Worm (Caenorhabditis elegans): ENCODE results near the gene F40F8.3.
A peak's percentile ranks its signal among the peaks of the same experiment; 100 is the strongest.

F40F8.3 gene

DNA sequence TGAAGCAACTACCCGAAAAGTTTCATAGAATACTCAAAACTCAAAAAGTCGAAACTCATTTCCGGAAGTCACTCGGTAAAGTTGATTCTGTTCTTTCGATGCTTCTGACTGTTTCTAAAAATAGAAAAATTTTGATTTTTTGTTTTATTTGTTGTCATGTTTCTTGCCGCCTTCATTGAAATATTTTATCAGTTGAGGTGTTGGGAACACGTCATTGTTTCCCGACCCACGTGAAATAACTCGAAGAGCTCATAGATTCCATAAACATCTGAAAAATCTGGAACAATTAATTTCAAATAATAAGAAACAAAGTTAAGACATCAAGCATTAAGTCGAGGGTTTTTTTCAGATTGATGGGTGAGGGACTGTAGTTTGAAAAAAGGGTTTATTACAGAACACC is 25.9 kb downstream of the F40F8.3 start:
- TF ChIP-seq nhr-237 (tag; optimal IDR thresholded peaks at IDR 0.05): no peak
- no peak for TF ChIP-seq snpc-4 (tag; optimal IDR thresholded peaks at IDR 0.05)
- no peak for TF ChIP-seq mls-2 (tag; optimal IDR thresholded peaks at IDR 0.05)
- no peak for TF ChIP-seq pha-4 (tag; optimal IDR thresholded peaks at IDR 0.05)
- no peak for TF ChIP-seq mep-1 (tag; optimal IDR thresholded peaks at IDR 0.05)
- no peak for TF ChIP-seq ceh-39 (tag; optimal IDR thresholded peaks at IDR 0.05)

DNA sequence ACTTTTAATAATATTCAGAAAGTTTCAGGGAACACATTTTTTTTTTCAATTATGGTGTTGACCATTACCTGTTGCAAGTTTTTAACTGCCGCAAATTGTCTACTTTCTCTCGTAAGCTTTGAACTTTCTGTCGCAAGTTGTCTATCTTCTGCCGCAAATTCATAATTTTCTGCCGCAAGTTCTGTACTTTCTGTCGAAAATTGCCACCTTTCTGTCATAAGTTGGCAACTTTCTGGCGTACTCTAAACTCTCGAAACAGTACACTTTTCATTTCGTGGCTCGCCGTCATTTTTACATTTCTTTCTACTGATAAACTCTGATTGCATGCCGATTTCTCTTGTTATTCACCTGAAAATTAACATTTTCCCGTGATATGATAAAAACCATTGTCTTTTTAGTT is 26.3 kb downstream of the F40F8.3 start:
- no peak for TF ChIP-seq ceh-43 (GFP tag; optimal IDR thresholded peaks at IDR 0.05)
- TF ChIP-seq ceh-83 (GFP tag; optimal IDR thresholded peaks at IDR 0.05): no peak
- no peak for TF ChIP-seq mls-2 (tag; optimal IDR thresholded peaks at IDR 0.05)
- TF ChIP-seq ham-2 (GFP tag; optimal IDR thresholded peaks at IDR 0.05): no peak
- TF ChIP-seq elt-3 (tag; optimal IDR thresholded peaks at IDR 0.05): no peak
- no peak for TF ChIP-seq nhr-28 (tag; optimal IDR thresholded peaks at IDR 0.05)
- no peak for TF ChIP-seq nhr-237 (tag; optimal IDR thresholded peaks at IDR 0.05)
- TF ChIP-seq nhr-76 (tag; optimal IDR thresholded peaks at IDR 0.05): no peak
- TF ChIP-seq flh-1 (GFP tag; optimal IDR thresholded peaks at IDR 0.05): no peak

DNA sequence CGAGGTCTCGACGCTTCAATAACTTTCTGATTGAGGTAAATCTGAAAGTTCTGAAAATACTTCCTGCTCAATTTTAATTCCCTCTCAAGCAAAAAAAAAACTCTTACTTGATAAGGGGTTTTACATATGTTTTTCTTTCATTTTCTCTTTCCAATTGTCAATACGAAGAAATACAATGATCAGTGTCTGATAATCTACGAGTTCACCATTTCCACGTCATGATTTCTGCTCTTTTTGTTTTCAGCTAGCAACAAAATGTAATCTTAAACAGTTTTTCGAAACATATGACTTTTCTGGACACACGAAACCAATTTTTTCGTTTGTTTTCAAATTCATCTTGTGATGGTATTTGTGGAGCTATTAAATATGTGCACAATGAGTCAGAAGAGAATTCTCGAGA is 27.1 kb downstream of the F40F8.3 start:
- TF ChIP-seq tbx-8 (GFP tag; optimal IDR thresholded peaks at IDR 0.05) (no peak), mep-1 (tag; optimal IDR thresholded peaks at IDR 0.05) (no peak), blmp-1 (tag; optimal IDR thresholded peaks at IDR 0.05) (no peak), ces-1 (GFP tag; optimal IDR thresholded peaks at IDR 0.05) (no peak), unc-62 (GFP tag; optimal IDR thresholded peaks at IDR 0.05) (no peak), ztf-11 (tag; optimal IDR thresholded peaks at IDR 0.05) (no peak), nhr-237 (tag; optimal IDR thresholded peaks at IDR 0.05) (no peak)

DNA sequence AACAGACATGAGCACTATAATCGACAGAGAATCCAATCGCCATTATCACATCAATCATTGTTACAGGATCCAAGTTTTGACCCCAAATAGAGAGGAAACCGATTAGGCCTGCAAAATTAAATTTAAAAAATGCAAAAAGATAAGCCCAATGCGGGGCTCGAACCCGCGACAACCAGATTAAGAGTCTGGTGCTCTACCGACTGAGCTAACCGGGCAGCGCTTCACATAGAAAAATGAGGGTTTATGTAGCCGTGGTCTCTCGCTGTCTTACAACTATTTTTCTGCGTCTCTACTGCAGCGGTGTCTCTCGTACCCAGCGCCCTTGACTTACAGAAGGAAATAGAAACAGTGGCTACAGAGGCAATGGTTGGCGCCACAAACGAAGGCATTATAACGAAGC is 28.6 kb downstream of the F40F8.3 start:
- TF ChIP-seq sptf-1 (tag; optimal IDR thresholded peaks at IDR 0.05) (peak; percentile 71), ztf-11 (tag; optimal IDR thresholded peaks at IDR 0.05) (no peak), ceh-43 (GFP tag; optimal IDR thresholded peaks at IDR 0.05) (no peak), lin-13 (tag; optimal IDR thresholded peaks at IDR 0.05) (no peak), lin-32 (GFP tag; optimal IDR thresholded peaks at IDR 0.05) (no peak), nhr-76 (tag; optimal IDR thresholded peaks at IDR 0.05) (no peak), ceh-83 (GFP tag; optimal IDR thresholded peaks at IDR 0.05) (no peak), lsy-2 (tag; optimal IDR thresholded peaks at IDR 0.05) (no peak), nhr-2 (tag; optimal IDR thresholded peaks at IDR 0.05) (no peak), tbx-8 (GFP tag; optimal IDR thresholded peaks at IDR 0.05) (no peak), ceh-39 (tag; optimal IDR thresholded peaks at IDR 0.05) (no peak), blmp-1 (tag; optimal IDR thresholded peaks at IDR 0.05) (no peak), nhr-237 (tag; optimal IDR thresholded peaks at IDR 0.05) (no peak), unc-62 (GFP tag; optimal IDR thresholded peaks at IDR 0.05) (no peak), hlh-1 (tag; optimal IDR thresholded peaks at IDR 0.05) (no peak), zip-8 (tag; optimal IDR thresholded peaks at IDR 0.05) (no peak), nhr-12 (tag; optimal IDR thresholded peaks at IDR 0.05) (no peak), ham-2 (GFP tag; optimal IDR thresholded peaks at IDR 0.05) (peak; percentile 61), nhr-28 (tag; optimal IDR thresholded peaks at IDR 0.05) (no peak), mls-2 (tag; optimal IDR thresholded peaks at IDR 0.05) (peak; percentile 52), cnd-1 (tag; optimal IDR thresholded peaks at IDR 0.05) (peak; percentile 13), pha-4 (tag; optimal IDR thresholded peaks at IDR 0.05) (no peak), elt-3 (tag; optimal IDR thresholded peaks at IDR 0.05) (no peak), bed-3 (GFP tag; optimal IDR thresholded peaks at IDR 0.05) (peak; percentile 52), elt-1 (tag; optimal IDR thresholded peaks at IDR 0.05; ENCODE audit: borderline replicate concordance, insufficient read depth) (no peak), drap-1 (GFP tag; optimal IDR thresholded peaks at IDR 0.05) (peak; percentile 60), ces-1 (GFP tag; optimal IDR thresholded peaks at IDR 0.05) (no peak), mab-5 (tag; optimal IDR thresholded peaks at IDR 0.05) (no peak), flh-1 (GFP tag; optimal IDR thresholded peaks at IDR 0.05) (no peak), M03D4.4 (tag; optimal IDR thresholded peaks at IDR 0.05) (peak; percentile 47), unc-39 (tag; optimal IDR thresholded peaks at IDR 0.05) (no peak), sem-2 (GFP tag; optimal IDR thresholded peaks at IDR 0.05) (no peak), mep-1 (tag; optimal IDR thresholded peaks at IDR 0.05) (no peak), unc-120 (tag; optimal IDR thresholded peaks at IDR 0.05; ENCODE audit: poor library complexity, severe bottlenecking) (peak; percentile 70), snpc-4 (tag; optimal IDR thresholded peaks at IDR 0.05) (no peak)

All from whole organism, mixed stage, embryonic.